Fruit fly (Drosophila melanogaster) whole organism, embryonic: ENCODE measurements around the gene CG33552.

Source experiments
- BEAF-32 ChIP-seq: fragments of 200-800 bp; sonication (Bioruptor generic); optimal IDR thresholded peaks from 3 replicates; lab custom pipeline; 2017; ENCODE audit warnings: missing biosample characterization, missing genetic modification characterization, mild to moderate bottlenecking, moderate library complexity, missing genetic modification reagents
- Blimp-1 ChIP-seq: fragments of 200-800 bp; sonication (Bioruptor generic); optimal IDR thresholded peaks from 3 replicates; lab custom pipeline; 2018; ENCODE audit warnings: missing biosample characterization, missing genetic modification characterization, mild to moderate bottlenecking, moderate library complexity, missing genetic modification reagents
- BtbVII ChIP-seq: fragments of 200-800 bp; sonication (Bioruptor generic); optimal IDR thresholded peaks from 3 replicates; lab custom pipeline; 2017; ENCODE audit warnings: missing biosample characterization, mild to moderate bottlenecking, missing genetic modification characterization
- CG10462 ChIP-seq: fragments of 200-800 bp; sonication (Bioruptor generic); optimal IDR thresholded peaks from 2 replicates; lab custom pipeline; 2016; ENCODE audit warnings: missing biosample characterization, missing genetic modification characterization
- CG11456 ChIP-seq: fragments of 200-800 bp; sonication (Bioruptor generic); IDR thresholded peaks from 3 replicates; pipeline ENCODE4 v1.3.6; 2022; ENCODE audit warnings: missing biosample characterization, missing genetic modification characterization
- CG11504 ChIP-seq: fragments of 200-800 bp; sonication (Bioruptor generic); optimal IDR thresholded peaks from 3 replicates; lab custom pipeline; 2019; ENCODE audit warnings: missing biosample characterization, mild to moderate bottlenecking, missing genetic modification characterization, moderate library complexity
- CG11695 ChIP-seq: fragments of 200-800 bp; sonication (Bioruptor generic); IDR thresholded peaks from 3 replicates; pipeline ENCODE4 v1.3.6; 2022; ENCODE audit warnings: missing biosample characterization, missing genetic modification characterization
- CG14014 ChIP-seq: fragments of 200-800 bp; sonication (Bioruptor generic); IDR thresholded peaks from 2 replicates; pipeline ENCODE4 v1.3.6; 2022; ENCODE audit warnings: missing biosample characterization, missing genetic modification characterization
- CG1603 ChIP-seq: fragments of 200-800 bp; sonication (Bioruptor generic); optimal IDR thresholded peaks from 2 replicates; lab custom pipeline; 2019; ENCODE audit warnings: missing biosample characterization, mild to moderate bottlenecking, missing genetic modification characterization, moderate library complexity
- CG17328 ChIP-seq: fragments of 200-800 bp; sonication (Bioruptor generic); IDR thresholded peaks from 2 replicates; pipeline ENCODE4 v1.3.6; 2022; ENCODE audit warnings: missing biosample characterization, missing genetic modification characterization
- CG18764 ChIP-seq: fragments of 200-800 bp; sonication (Bioruptor generic); optimal IDR thresholded peaks from 3 replicates; lab custom pipeline; 2016; ENCODE audit warnings: missing biosample characterization, missing genetic modification characterization
- CG2129 ChIP-seq: fragments of 200-800 bp; sonication (Bioruptor generic); IDR thresholded peaks from 2 replicates; pipeline ENCODE4 v1.3.6; 2022; ENCODE audit warnings: missing biosample characterization, missing genetic modification characterization; ENCODE audit not compliant: partially characterized antibody
- CG2678 ChIP-seq: fragments of 200-800 bp; sonication (Bioruptor generic); optimal IDR thresholded peaks from 3 replicates; lab custom pipeline; 2019; ENCODE audit warnings: missing biosample characterization, mild to moderate bottlenecking, missing genetic modification characterization, moderate library complexity
- CG31441 ChIP-seq: fragments of 200-800 bp; sonication (Bioruptor generic); IDR thresholded peaks from 2 replicates; pipeline ENCODE4 v1.3.6; 2022; ENCODE audit warnings: missing biosample characterization, missing genetic modification characterization
- CG3407 ChIP-seq: fragments of 200-800 bp; sonication (Bioruptor generic); optimal IDR thresholded peaks from 2 replicates; lab custom pipeline; 2018; ENCODE audit warnings: missing biosample characterization, mild to moderate bottlenecking, missing genetic modification characterization
- CG43689 ChIP-seq: fragments of 200-800 bp; sonication (Bioruptor generic); IDR thresholded peaks from 2 replicates; pipeline ENCODE4 v1.3.6; 2022; ENCODE audit warnings: missing biosample characterization, missing genetic modification characterization
- CG4617 ChIP-seq: fragments of 200-800 bp; sonication (Bioruptor generic); optimal IDR thresholded peaks from 3 replicates; lab custom pipeline; 2016; ENCODE audit warnings: missing biosample characterization, missing genetic modification characterization, borderline replicate concordance
- CG5953 ChIP-seq: fragments of 200-800 bp; sonication (Bioruptor generic); IDR thresholded peaks from 2 replicates; pipeline ENCODE4 v1.3.6; 2022; ENCODE audit warnings: missing biosample characterization, missing genetic modification characterization
- CG8089 ChIP-seq: fragments of 200-800 bp; sonication (Bioruptor generic); optimal IDR thresholded peaks from 3 replicates; lab custom pipeline; 2016; ENCODE audit warnings: missing biosample characterization, missing genetic modification characterization
- CG9797 ChIP-seq: fragments of 200-800 bp; sonication (Bioruptor generic); optimal IDR thresholded peaks from 3 replicates; lab custom pipeline; 2018; ENCODE audit warnings: missing biosample characterization, mild to moderate bottlenecking, missing genetic modification characterization
- D ChIP-seq, 2 experiments: fragments of 200-800 bp in 1 of 2; fragments of >200 bp in 1 of 2; sonication (Bioruptor generic) in 1 of 2; optimal IDR thresholded peaks; 2 replicates in 1 of 2; 3 replicates in 1 of 2; lab custom pipeline; 2017; ENCODE audit warnings: mild to moderate bottlenecking in 1 of 2, missing biosample characterization in 1 of 2, missing genetic modification characterization in 1 of 2, missing genetic modification reagents in 1 of 2
- Dek ChIP-seq: fragments of 200-800 bp; sonication (Bioruptor generic); optimal IDR thresholded peaks from 3 replicates; lab custom pipeline; 2019; ENCODE audit warnings: missing biosample characterization, mild to moderate bottlenecking, missing genetic modification characterization, moderate library complexity
- Doc3 ChIP-seq: fragments of 200-800 bp; sonication (Bioruptor generic); IDR thresholded peaks from 3 replicates; pipeline ENCODE4 v1.3.6; 2022; ENCODE audit warnings: missing biosample characterization, missing genetic modification characterization; ENCODE audit not compliant: partially characterized antibody
- E2f1 ChIP-seq: fragments of 200-800 bp; sonication (Bioruptor generic); IDR thresholded peaks from 2 replicates; pipeline ENCODE4 v1.3.6; 2022; ENCODE audit warnings: missing biosample characterization, missing genetic modification characterization
- ERR ChIP-seq: fragments of 200-800 bp; sonication (Bioruptor generic); optimal IDR thresholded peaks from 2 replicates; lab custom pipeline; 2016; ENCODE audit warnings: missing biosample characterization, missing genetic modification characterization
- Lhr ChIP-seq: fragments of 200-800 bp; sonication (Bioruptor generic); optimal IDR thresholded peaks from 3 replicates; lab custom pipeline; 2017; ENCODE audit warnings: mild to moderate bottlenecking, missing biosample characterization, missing genetic modification reagents, missing genetic modification characterization
- Med ChIP-seq: fragments of 200-800 bp; sonication (Bioruptor generic); peaks from one replicate; lab custom pipeline; 2016; ENCODE audit warnings: missing biosample characterization, missing genetic modification characterization, mild to moderate bottlenecking, inconsistent platforms, moderate library complexity
- Opbp ChIP-seq: fragments of 200-800 bp; sonication (Bioruptor generic); IDR thresholded peaks from 3 replicates; pipeline ENCODE4 v1.3.6; 2022; ENCODE audit warnings: missing biosample characterization, missing genetic modification characterization; ENCODE audit not compliant: partially characterized antibody
- Sox102F ChIP-seq: fragments of 200-800 bp; sonication (Bioruptor generic); optimal IDR thresholded peaks from 2 replicates; lab custom pipeline; 2018; ENCODE audit warnings: missing biosample characterization, mild to moderate bottlenecking, missing genetic modification characterization, moderate library complexity
- Xrp1 ChIP-seq: fragments of 200-800 bp; sonication (Bioruptor generic); IDR thresholded peaks from 2 replicates; pipeline ENCODE4 v1.3.6; 2022; ENCODE audit warnings: missing biosample characterization, missing genetic modification characterization
- caup ChIP-seq: fragments of 200-800 bp; sonication (Bioruptor generic); optimal IDR thresholded peaks from 3 replicates; lab custom pipeline; 2017; ENCODE audit warnings: missing biosample characterization, mild to moderate bottlenecking, missing genetic modification characterization, moderate library complexity; ENCODE audit not compliant: severe bottlenecking
- chif ChIP-seq, 2 experiments: fragments of 200-800 bp; sonication (Bioruptor generic); optimal IDR thresholded peaks; 3 replicates each; lab custom pipeline; 2016; ENCODE audit warnings: missing biosample characterization in 2 of 2, missing genetic modification characterization in 2 of 2
- chinmo ChIP-seq: fragments of 200-800 bp; sonication (Bioruptor generic); IDR thresholded peaks from 4 replicates; pipeline ENCODE4 v1.3.6; 2022; ENCODE audit warnings: missing biosample characterization, missing genetic modification characterization; ENCODE audit not compliant: partially characterized antibody
- chm ChIP-seq: fragments of 200-800 bp; sonication (Bioruptor generic); IDR thresholded peaks from 2 replicates; pipeline ENCODE4 v1.3.6; 2022; ENCODE audit warnings: missing biosample characterization, missing genetic modification characterization
- crc ChIP-seq: fragments of 200-800 bp; sonication (Bioruptor generic); optimal IDR thresholded peaks from 2 replicates; lab custom pipeline; 2016; ENCODE audit warnings: missing biosample characterization, missing genetic modification characterization
- crp ChIP-seq, 2 experiments: fragments of 200-800 bp; sonication (Bioruptor generic); optimal IDR thresholded peaks; 2 replicates in 1 of 2; 3 replicates in 1 of 2; lab custom pipeline; 2017; ENCODE audit warnings: missing biosample characterization in 2 of 2, missing genetic modification characterization in 2 of 2, mild to moderate bottlenecking in 1 of 2, moderate library complexity in 1 of 2
- da ChIP-seq: fragments of 200-800 bp; sonication (Bioruptor generic); optimal IDR thresholded peaks from 2 replicates; lab custom pipeline; 2016; ENCODE audit warnings: missing biosample characterization, missing genetic modification characterization
- gfzf ChIP-seq: fragments of 200-800 bp; sonication (Bioruptor generic); optimal IDR thresholded peaks from 2 replicates; lab custom pipeline; 2016; ENCODE audit warnings: missing biosample characterization, mild to moderate bottlenecking, missing genetic modification characterization, moderate library complexity
- insv ChIP-seq, 2 experiments: fragments of 200-800 bp; sonication (Bioruptor generic); optimal IDR thresholded peaks; 3 replicates each; lab custom pipeline; 2016 to 2018; ENCODE audit warnings: missing biosample characterization in 2 of 2, missing genetic modification characterization in 2 of 2
- lbe ChIP-seq: fragments of 200-800 bp; sonication (Bioruptor generic); optimal IDR thresholded peaks from 2 replicates; lab custom pipeline; 2016; ENCODE audit warnings: missing biosample characterization, mild to moderate bottlenecking, missing genetic modification characterization
- nerfin-2 ChIP-seq: fragments of 200-800 bp; sonication (Bioruptor generic); IDR thresholded peaks from 2 replicates; pipeline ENCODE4 v1.3.6; 2022; ENCODE audit warnings: missing biosample characterization, missing genetic modification characterization; ENCODE audit not compliant: partially characterized antibody
- nmo ChIP-seq: fragments of 200-800 bp; sonication (Bioruptor generic); optimal IDR thresholded peaks from 2 replicates; lab custom pipeline; 2018; ENCODE audit warnings: missing biosample characterization, mild to moderate bottlenecking, missing genetic modification characterization, moderate library complexity
- pho ChIP-seq: fragments of 200-800 bp; sonication (Bioruptor generic); optimal IDR thresholded peaks from 2 replicates; lab custom pipeline; 2016; ENCODE audit warnings: missing biosample characterization, missing genetic modification characterization
- schlank ChIP-seq: fragments of 200-800 bp; sonication (Bioruptor generic); optimal IDR thresholded peaks from 2 replicates; lab custom pipeline; 2018; ENCODE audit warnings: missing biosample characterization, mild to moderate bottlenecking, missing genetic modification characterization
- sens ChIP-seq: fragments of 200-800 bp; sonication (Bioruptor generic); peaks from one replicate; lab custom pipeline; 2016; ENCODE audit warnings: missing biosample characterization, missing genetic modification characterization
- shn ChIP-seq: fragments of 200-800 bp; sonication (Bioruptor generic); optimal IDR thresholded peaks from 3 replicates; lab custom pipeline; 2016; ENCODE audit warnings: missing biosample characterization, missing genetic modification characterization
- tap ChIP-seq: fragments of 200-800 bp; optimal IDR thresholded peaks from 3 replicates; lab custom pipeline; 2019; ENCODE audit warnings: missing biosample characterization, mild to moderate bottlenecking, missing genetic modification characterization, moderate library complexity
- z ChIP-seq: fragments of 200-800 bp; sonication (Bioruptor generic); IDR thresholded peaks from 3 replicates; pipeline ENCODE4 v1.3.6; 2022; ENCODE audit warnings: missing biosample characterization, missing genetic modification characterization

CG33552 gene

dm6 chr2L:16645479-16646302, 36.6 kb upstream of the CG33552 start (continued):
- no peak for TF ChIP-seq Lhr
- TF ChIP-seq CG43689 (GFP tag; lab: Robert Waterston, UW), result no peak
- peak; percentile 43 for TF ChIP-seq CG11504
- 0 out of 4 replicates have a peak, but pooled peaks have one; percentile 11 for TF ChIP-seq chinmo (GFP tag; lab: Robert Waterston, UW)
- TF ChIP-seq CG2129 (GFP tag; lab: Robert Waterston, UW), result no peak
- no peak for TF ChIP-seq chm
- no peak for TF ChIP-seq CG18764 (GFP tag; lab: Kevin White, UChicago)
- TF ChIP-seq CG8089 (GFP tag; lab: Kevin White, UChicago), result no peak
- no peak for TF ChIP-seq CG4617
- TF ChIP-seq Xrp1 (GFP tag; lab: Robert Waterston, UW), result no peak
- no peak for TF ChIP-seq tap (tag; lab: Kevin White, UChicago)
- TF ChIP-seq Doc3 (GFP tag; lab: Robert Waterston, UW), result no peak
- no peak for TF ChIP-seq CG11456 (GFP tag; lab: Robert Waterston, UW)
- TF ChIP-seq da, result no peak
- TF ChIP-seq nmo (GFP tag; lab: Kevin White, UChicago), result no peak
- TF ChIP-seq CG17328 (GFP tag; lab: Robert Waterston, UW), result no peak
- no peak for TF ChIP-seq CG3407
- no peak for TF ChIP-seq insv (GFP tag; optimal IDR thresholded peaks at IDR 0.05; lab: Kevin White, UChicago)
- no peak for TF ChIP-seq CG5953 (GFP tag; lab: Robert Waterston, UW)
- no peak for TF ChIP-seq crc (GFP tag; lab: Kevin White, UChicago)
- no peak for TF ChIP-seq BtbVII (GFP tag; lab: Kevin White, UChicago)
- TF ChIP-seq z (GFP tag; lab: Robert Waterston, UW), result no peak
- TF ChIP-seq sens (GFP tag; lab: Kevin White, UChicago), result no peak
- no peak for TF ChIP-seq ERR (GFP tag; lab: Kevin White, UChicago)
- TF ChIP-seq CG11695 (GFP tag; lab: Robert Waterston, UW), result no peak
- no peak for TF ChIP-seq shn (GFP tag; lab: Kevin White, UChicago)
- no peak for TF ChIP-seq gfzf (GFP tag; lab: Kevin White, UChicago)
- no peak for TF ChIP-seq D (optimal IDR thresholded peaks at IDR 0.05; lab: Kevin White, UChicago)
- TF ChIP-seq D (GFP tag; optimal IDR thresholded peaks at IDR 0.05; lab: Kevin White, UChicago), result no peak
- TF ChIP-seq CG31441, result no peak
- no peak for TF ChIP-seq CG10462
- no peak for TF ChIP-seq chif (GFP tag; optimal IDR thresholded peaks at IDR 0.05; lab: Kevin White, UChicago)
- no peak for TF ChIP-seq BEAF-32 (GFP tag; lab: Kevin White, UChicago)
- TF ChIP-seq CG1603 (tag; lab: Kevin White, UChicago), result no peak
- no peak for TF ChIP-seq nerfin-2 (GFP tag; lab: Robert Waterston, UW)
- peak; percentile 43 for TF ChIP-seq CG2678 (tag; lab: Kevin White, UChicago)
- TF ChIP-seq CG14014 (GFP tag; lab: Robert Waterston, UW), result 0 out of 2 replicates have a peak, but pooled peaks have one; percentile 12
- no peak for TF ChIP-seq pho
- TF ChIP-seq schlank (tag; lab: Kevin White, UChicago), result no peak
- TF ChIP-seq E2f1 (GFP tag; lab: Robert Waterston, UW), result 0 out of 2 replicates have a peak, but pooled peaks have one; percentile 20
- TF ChIP-seq caup (GFP tag; lab: Kevin White, UChicago), result no peak
- no peak for TF ChIP-seq crp (GFP tag; optimal IDR thresholded peaks at IDR 0.05; lab: Kevin White, UChicago)
- TF ChIP-seq Opbp (GFP tag; lab: Robert Waterston, UW), result no peak
- TF ChIP-seq Blimp-1 (GFP tag; lab: Kevin White, UChicago), result peak; percentile 46
- TF ChIP-seq Sox102F (GFP tag; lab: Kevin White, UChicago), result peak; percentile 44
- no peak for TF ChIP-seq Dek
- no peak for TF ChIP-seq CG9797 (GFP tag; lab: Kevin White, UChicago)
- TF ChIP-seq Med (GFP tag; lab: Kevin White, UChicago), result peak; percentile 23
- TF ChIP-seq lbe, result no peak
